Fruit fly (Drosophila melanogaster) whole organism, adult: ENCODE results near the gene Adgf-D.

Source experiments
- CG11617 ChIP-seq: fragments of 200-800 bp; sonication (Bioruptor generic); optimal IDR thresholded peaks from 2 replicates; lab custom pipeline; 2017; ENCODE audit warnings: mild to moderate bottlenecking, missing biosample characterization, missing genetic modification reagents, missing genetic modification characterization
- CG14711 ChIP-seq: fragments of 200-800 bp; sonication (Bioruptor generic); optimal IDR thresholded peaks from 2 replicates; lab custom pipeline; 2018; ENCODE audit warnings: missing biosample characterization, mild to moderate bottlenecking, missing genetic modification characterization, moderate library complexity
- CG1620 ChIP-seq: fragments of 200-800 bp; sonication (Bioruptor generic); optimal IDR thresholded peaks from 2 replicates; lab custom pipeline; 2016; ENCODE audit warnings: missing biosample characterization, missing genetic modification characterization
- CG33017 ChIP-seq: fragments of 200-800 bp; sonication (Bioruptor generic); optimal IDR thresholded peaks from 2 replicates; lab custom pipeline; 2018; ENCODE audit warnings: missing biosample characterization, mild to moderate bottlenecking, missing genetic modification characterization, moderate library complexity
- CG7045 ChIP-seq: fragments of 200-800 bp; sonication (Bioruptor generic); optimal IDR thresholded peaks from 2 replicates; lab custom pipeline; 2017; ENCODE audit warnings: missing biosample characterization, mild to moderate bottlenecking, missing genetic modification characterization
- CG7101 ChIP-seq: fragments of 200-800 bp; sonication (Bioruptor generic); optimal IDR thresholded peaks from 2 replicates; lab custom pipeline; 2018; ENCODE audit warnings: missing biosample characterization, mild to moderate bottlenecking, missing genetic modification characterization, moderate library complexity
- Clk ChIP-seq: fragments of 200-800 bp; sonication (Bioruptor generic); optimal IDR thresholded peaks from 2 replicates; lab custom pipeline; 2017; ENCODE audit warnings: missing biosample characterization, missing genetic modification characterization
- Crg-1 ChIP-seq: fragments of 200-800 bp; sonication (Bioruptor generic); optimal IDR thresholded peaks from 2 replicates; lab custom pipeline; 2016; ENCODE audit warnings: missing biosample characterization, missing genetic modification characterization
- Hr96 ChIP-seq: fragments of 200-800 bp; sonication (Bioruptor generic); optimal IDR thresholded peaks from 2 replicates; lab custom pipeline; 2016; ENCODE audit warnings: missing biosample characterization, missing genetic modification characterization
- Mnt ChIP-seq: fragments of 200-800 bp; sonication (Bioruptor generic); optimal IDR thresholded peaks from 2 replicates; lab custom pipeline; 2016; ENCODE audit warnings: missing biosample characterization, mild to moderate bottlenecking, missing genetic modification characterization
- bab1 ChIP-seq: fragments of 200-800 bp; sonication (Bioruptor generic); optimal IDR thresholded peaks from 3 replicates; lab custom pipeline; 2019; ENCODE audit warnings: missing biosample characterization, mild to moderate bottlenecking, missing genetic modification characterization, moderate library complexity
- kay ChIP-seq: fragments of 200-800 bp; sonication (Bioruptor generic); peaks from one replicate; lab custom pipeline; 2016; ENCODE audit warnings: missing biosample characterization, missing genetic modification characterization, borderline replicate concordance
- pad ChIP-seq: fragments of 200-800 bp; sonication (Bioruptor generic); optimal IDR thresholded peaks from 3 replicates; lab custom pipeline; 2017; ENCODE audit warnings: missing biosample characterization, missing genetic modification characterization, mild to moderate bottlenecking, moderate library complexity, missing genetic modification reagents
- tj ChIP-seq: fragments of 200-800 bp; sonication (Bioruptor generic); optimal IDR thresholded peaks from 3 replicates; lab custom pipeline; 2017; ENCODE audit warnings: missing biosample characterization, mild to moderate bottlenecking, missing genetic modification characterization, moderate library complexity

- TF ChIP-seq Mnt (GFP tag; lab: Kevin White, UChicago) (no peak), tj (GFP tag; lab: Kevin White, UChicago) (peak; percentile 76), Clk (GFP tag; lab: Kevin White, UChicago) (no peak), bab1 (GFP tag; lab: Kevin White, UChicago) (no peak), CG7101 (tag; lab: Kevin White, UChicago) (no peak), CG11617 (no peak), kay (GFP tag; lab: Kevin White, UChicago) (no peak), CG7045 (GFP tag; lab: Kevin White, UChicago) (no peak), Hr96 (GFP tag; lab: Kevin White, UChicago) (no peak), CG33017 (tag; lab: Kevin White, UChicago) (no peak), Crg-1 (GFP tag; lab: Kevin White, UChicago) (no peak), CG14711 (tag; lab: Kevin White, UChicago) (no peak), CG1620 (GFP tag; lab: Kevin White, UChicago) (no peak), pad (GFP tag; lab: Kevin White, UChicago) (no peak)
Observed at dm6 chr3R:13685969-13686368, 19.2 kb downstream of the Adgf-D start.
